Worm (Caenorhabditis elegans): Measurements from ENCODE around the gene col-72.

DNA sequence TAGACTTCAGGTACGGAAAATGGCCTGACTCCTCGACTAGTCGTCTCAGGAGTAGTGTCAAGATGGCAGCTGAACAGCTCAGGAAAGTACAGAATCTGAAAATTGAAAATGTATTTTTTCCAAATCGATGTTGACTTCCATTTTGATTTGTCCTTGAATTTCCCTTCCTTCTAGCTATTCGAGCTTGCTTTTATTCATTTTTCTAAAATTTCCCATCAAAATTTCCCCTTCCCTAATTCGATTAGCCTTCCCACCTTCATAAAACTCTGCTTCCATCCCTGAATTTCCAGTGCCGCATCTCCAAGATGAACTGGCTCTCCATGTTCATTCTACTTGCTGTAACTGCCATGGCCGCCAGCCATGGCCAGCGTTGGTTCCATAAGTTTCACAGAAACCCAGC lies 51.2 kb downstream of the col-72 start, which contains the start of gene Y49F6B.6:
- TF ChIP-seq nhr-25 (tag; optimal IDR thresholded peaks at IDR 0.05; ENCODE audit: borderline replicate concordance, insufficient read depth) (no peak), ZK546.5 (tag; optimal IDR thresholded peaks at IDR 0.05) (no peak), dve-1 (tag; optimal IDR thresholded peaks at IDR 0.05; ENCODE audit: insufficient read depth) (no peak), egl-27 (tag; optimal IDR thresholded peaks at IDR 0.05) (no peak), nhr-10 (tag; optimal IDR thresholded peaks at IDR 0.05) (no peak), snpc-4 (tag; optimal IDR thresholded peaks at IDR 0.05) (no peak), lin-13 (GFP tag; optimal IDR thresholded peaks at IDR 0.05) (no peak), dmd-6 (GFP tag; IDR thresholded peaks at IDR 0.05) (no peak)

Measured in whole organism, L4 larva.